Worm (Caenorhabditis elegans): Measurements from ENCODE around the gene daf-2.

Gene daf-2

ce11 chrIII:3037346-3037745, 3.3 kb downstream of the daf-2 start (continued):
- TF ChIP-seq jun-1 (tag; optimal IDR thresholded peaks at IDR 0.05) (no peak), dsc-1 (tag; optimal IDR thresholded peaks at IDR 0.05) (no peak), efl-1 (optimal IDR thresholded peaks at IDR 0.05) (peak; percentile 63 to 70), efl-1 (GFP tag; optimal IDR thresholded peaks at IDR 0.05 in 1 of 2) (peak; percentile 75 to 92), C34B4.2 (tag; optimal IDR thresholded peaks at IDR 0.05) (no peak), skn-1 (tag; optimal IDR thresholded peaks at IDR 0.05) (no peak), rnt-1 (tag; optimal IDR thresholded peaks at IDR 0.05) (no peak), tbx-2 (tag; optimal IDR thresholded peaks at IDR 0.05) (peak; percentile 50), unc-86 (tag; optimal IDR thresholded peaks at IDR 0.05) (peak; percentile 52), pqm-1 (tag; optimal IDR thresholded peaks at IDR 0.05) (no peak), ceh-88 (GFP tag; IDR thresholded peaks at IDR 0.05) (no peak; the same call in 1 of the 2 replicates), ces-1 (GFP tag; optimal IDR thresholded peaks at IDR 0.05) (no peak), lin-14 (GFP tag; optimal IDR thresholded peaks at IDR 0.05) (peak; percentile 92), nhr-76 (tag; optimal IDR thresholded peaks at IDR 0.05) (no peak), lin-39 (tag; optimal IDR thresholded peaks at IDR 0.05) (no peak), mdl-1 (tag; optimal IDR thresholded peaks at IDR 0.05) (peak; percentile 4 to 91), fkh-4 (tag; optimal IDR thresholded peaks at IDR 0.05; ENCODE audit: borderline replicate concordance) (no peak), aly-2 (tag; optimal IDR thresholded peaks at IDR 0.05) (no peak), ceh-82 (tag; optimal IDR thresholded peaks at IDR 0.05) (peak in 2 of 3 experiments; percentile 25 to 61), ceh-90 (tag; optimal IDR thresholded peaks at IDR 0.05) (no peak), nhr-47 (tag; optimal IDR thresholded peaks at IDR 0.05) (peak; percentile 62), pag-3 (tag; optimal IDR thresholded peaks at IDR 0.05; ENCODE audit: borderline replicate concordance, insufficient read depth) (no peak), fos-1 (tag; optimal IDR thresholded peaks at IDR 0.05) (peak; percentile 16), hlh-17 (GFP tag; optimal IDR thresholded peaks at IDR 0.05; ENCODE audit: borderline replicate concordance) (no peak), unc-62 (GFP tag; optimal IDR thresholded peaks at IDR 0.05) (no peak), hlh-4 (tag; optimal IDR thresholded peaks at IDR 0.05) (no peak), lir-3 (tag; optimal IDR thresholded peaks at IDR 0.05; ENCODE audit: poor library complexity) (no peak), Y116A8C.19 (tag; optimal IDR thresholded peaks at IDR 0.05; ENCODE audit: borderline replicate concordance) (no peak), nhr-28 (tag; optimal IDR thresholded peaks at IDR 0.05) (no peak), ceh-63 (GFP tag; optimal IDR thresholded peaks at IDR 0.05) (no peak), lin-15B (tag; optimal IDR thresholded peaks at IDR 0.05) (peak; percentile 20), nhr-20 (tag; optimal IDR thresholded peaks at IDR 0.05) (peak; percentile 73), snu-23 (GFP tag; optimal IDR thresholded peaks at IDR 0.05) (peak; percentile 80), lin-35 (GFP tag; optimal IDR thresholded peaks at IDR 0.05) (peak; percentile 74 to 81), ceh-8 (GFP tag; optimal IDR thresholded peaks at IDR 0.05) (no peak), C04F5.9 (tag; optimal IDR thresholded peaks at IDR 0.05) (no peak), fkh-8 (tag; optimal IDR thresholded peaks at IDR 0.05) (peak; percentile 29), efl-3 (GFP tag; optimal IDR thresholded peaks at IDR 0.05) (no peak), sox-4 (tag; optimal IDR thresholded peaks at IDR 0.05) (no peak), pax-3 (tag; optimal IDR thresholded peaks at IDR 0.05) (peak; percentile 26), mab-9 (GFP tag; IDR thresholded peaks at IDR 0.05) (peak; percentile 7; the same call in 1 of the 2 replicates), snpc-4 (tag; optimal IDR thresholded peaks at IDR 0.05) (peak; percentile 11), swsn-7 (tag; optimal IDR thresholded peaks at IDR 0.05) (peak; percentile 46), nhr-19 (GFP tag; conservative IDR thresholded peaks at IDR 0.05) (peak; percentile 59), lin-13 (GFP tag; optimal IDR thresholded peaks at IDR 0.05) (peak; percentile 40), mef-2 (tag; optimal IDR thresholded peaks at IDR 0.05) (no peak), zip-4 (GFP tag; optimal IDR thresholded peaks at IDR 0.05) (no peak)

All from whole organism, L1 larva.